Fruit fly (Drosophila melanogaster) whole organism, embryonic: Measurements from ENCODE around the gene Ir93a.

Experiments used
- Atf3 ChIP-seq: fragments of 200-800 bp; sonication (Bioruptor generic); optimal IDR thresholded peaks from 3 replicates; lab custom pipeline; 2016; ENCODE audit warnings: missing biosample characterization, missing genetic modification characterization
- CG1529 ChIP-seq: fragments of 200-800 bp; sonication (Bioruptor generic); optimal IDR thresholded peaks from 3 replicates; lab custom pipeline; 2018; ENCODE audit warnings: missing biosample characterization, missing genetic modification characterization
- CG1647 ChIP-seq: fragments of 200-800 bp; sonication (Bioruptor generic); optimal IDR thresholded peaks from 3 replicates; lab custom pipeline; 2016; ENCODE audit warnings: missing biosample characterization, missing genetic modification characterization
- CG18262 ChIP-seq: fragments of 200-800 bp; optimal IDR thresholded peaks from 3 replicates; lab custom pipeline; 2019; ENCODE audit warnings: missing biosample characterization, mild to moderate bottlenecking, missing genetic modification characterization, moderate library complexity
- CG43689 ChIP-seq: fragments of 200-800 bp; sonication (Bioruptor generic); IDR thresholded peaks from 2 replicates; pipeline ENCODE4 v1.3.6; 2022; ENCODE audit warnings: missing biosample characterization, missing genetic modification characterization
- CG6272 ChIP-seq: fragments of 200-800 bp; sonication (Bioruptor generic); IDR thresholded peaks from 2 replicates; pipeline ENCODE4 v1.3.6; 2022; ENCODE audit warnings: missing biosample characterization, missing genetic modification characterization
- CTCF ChIP-seq: fragments of 200-800 bp; sonication (Bioruptor generic); optimal IDR thresholded peaks from 2 replicates; lab custom pipeline; 2017; ENCODE audit warnings: missing biosample characterization, mild to moderate bottlenecking, missing genetic modification characterization, moderate library complexity
- Meics ChIP-seq: fragments of 200-800 bp; sonication (Bioruptor generic); optimal IDR thresholded peaks from 2 replicates; lab custom pipeline; 2017; ENCODE audit warnings: missing biosample characterization, mild to moderate bottlenecking, missing genetic modification characterization
- Oaz ChIP-seq: fragments of 200-800 bp; sonication (Bioruptor generic); IDR thresholded peaks from 2 replicates; pipeline ENCODE4 v1.3.6; 2022; ENCODE audit warnings: missing biosample characterization, missing genetic modification characterization
- kay ChIP-seq: fragments of 200-800 bp; sonication (Bioruptor generic); optimal IDR thresholded peaks from 2 replicates; lab custom pipeline; 2016; ENCODE audit warnings: missing biosample characterization, missing genetic modification characterization
- pita ChIP-seq: fragments of 200-800 bp; sonication (Bioruptor generic); optimal IDR thresholded peaks from 2 replicates; lab custom pipeline; 2017; ENCODE audit warnings: missing biosample characterization, mild to moderate bottlenecking, missing genetic modification characterization
- usp ChIP-seq: fragments of >200 bp; optimal IDR thresholded peaks from 2 replicates; lab custom pipeline; 2017; ENCODE audit warnings: missing biosample characterization, missing genetic modification characterization
- vnd ChIP-seq: fragments of 200-800 bp; sonication (Bioruptor generic); IDR thresholded peaks from 3 replicates; pipeline ENCODE4 v1.3.6; 2022; ENCODE audit warnings: missing biosample characterization, missing genetic modification characterization; ENCODE audit not compliant: partially characterized antibody

dm6 chr3R:20823704-20824454 is 35.9 kb downstream of the Ir93a start, which contains the start of gene CG17272:
- TF ChIP-seq CG43689 (GFP tag; lab: Robert Waterston, UW) = no peak
- TF ChIP-seq CG6272 (GFP tag; lab: Robert Waterston, UW) = no peak
- TF ChIP-seq Atf3 (GFP tag; lab: Kevin White, UChicago) = no peak
- no peak for TF ChIP-seq vnd
- no peak for TF ChIP-seq kay (GFP tag; lab: Kevin White, UChicago)
- TF ChIP-seq CG1529 = no peak
- no peak for TF ChIP-seq CG18262 (tag; lab: Kevin White, UChicago)
- no peak for TF ChIP-seq pita (GFP tag; lab: Kevin White, UChicago)
- TF ChIP-seq Oaz = no peak
- TF ChIP-seq CTCF (GFP tag; lab: Kevin White, UChicago) = no peak
- TF ChIP-seq CG1647 (GFP tag; lab: Kevin White, UChicago) = no peak
- TF ChIP-seq Meics (GFP tag; lab: Kevin White, UChicago) = no peak
- TF ChIP-seq usp (GFP tag; lab: Kevin White, UChicago) = no peak
